Fruit fly (Drosophila melanogaster) whole organism, wandering third instar larva: ENCODE data around the gene U4-U6-60K.

ENCODE experiments used
- CG32264 ChIP-seq: fragments of 200-800 bp; sonication (Bioruptor generic); optimal IDR thresholded peaks from 2 replicates; lab custom pipeline; 2016; ENCODE audit warnings: missing biosample characterization, missing genetic modification characterization
- CG9705 ChIP-seq: fragments of 200-800 bp; sonication (Bioruptor generic); optimal IDR thresholded peaks from 2 replicates; lab custom pipeline; 2018; ENCODE audit warnings: missing biosample characterization, mild to moderate bottlenecking, missing genetic modification characterization
- CrebA ChIP-seq: fragments of 200-800 bp; sonication (Bioruptor generic); optimal IDR thresholded peaks from 2 replicates; lab custom pipeline; 2016; ENCODE audit warnings: missing biosample characterization, mild to moderate bottlenecking, missing genetic modification characterization, borderline replicate concordance
- Dfd ChIP-seq: fragments of >200 bp; optimal IDR thresholded peaks from 2 replicates; lab custom pipeline; 2017; ENCODE audit warnings: missing biosample characterization, missing genetic modification characterization
- Dif ChIP-seq: fragments of 200-275, 200-300 bp; sonication (Bioruptor generic); optimal IDR thresholded peaks from 2 replicates; lab custom pipeline; 2018; ENCODE audit warnings: missing biosample characterization, missing genetic modification characterization; ENCODE audit not compliant: partially characterized antibody
- GATAd ChIP-seq: sonication (Bioruptor generic); optimal IDR thresholded peaks from 2 replicates; lab custom pipeline; 2016; ENCODE audit warnings: missing biosample characterization, missing genetic modification characterization
- HLH106 ChIP-seq: fragments of 200-800 bp; optimal IDR thresholded peaks from 3 replicates; lab custom pipeline; 2019; ENCODE audit warnings: missing biosample characterization, mild to moderate bottlenecking, missing genetic modification characterization, moderate library complexity
- Hnf4 ChIP-seq: fragments of 200-800 bp; sonication (Bioruptor generic); optimal IDR thresholded peaks from 2 replicates; lab custom pipeline; 2016; ENCODE audit warnings: missing biosample characterization, mild to moderate bottlenecking, missing genetic modification characterization
- Hr78 ChIP-seq: fragments of >200 bp; optimal IDR thresholded peaks from 2 replicates; lab custom pipeline; 2017; ENCODE audit warnings: missing biosample characterization, missing genetic modification characterization
- Hr83 ChIP-seq: fragments of 200-300 bp; sonication (Bioruptor generic); optimal IDR thresholded peaks from 2 replicates; lab custom pipeline; 2016; ENCODE audit warnings: missing biosample characterization, mild to moderate bottlenecking, missing genetic modification characterization, moderate library complexity; ENCODE audit not compliant: poor library complexity, severe bottlenecking
- Jra ChIP-seq: sonication (Bioruptor generic); optimal IDR thresholded peaks from 2 replicates; lab custom pipeline; 2016; ENCODE audit warnings: missing biosample characterization, missing genetic modification characterization
- Mio ChIP-seq: sonication (Bioruptor generic); optimal IDR thresholded peaks from 2 replicates; lab custom pipeline; 2016; ENCODE audit warnings: missing biosample characterization, missing genetic modification characterization
- Myc ChIP-seq: fragments of >200 bp; optimal IDR thresholded peaks from 2 replicates; lab custom pipeline; 2017
- N ChIP-seq: fragments of >200 bp; optimal IDR thresholded peaks from 2 replicates; lab custom pipeline; 2018; ENCODE audit warnings: missing biosample characterization, missing external identifiers, missing genetic modification characterization
- OdsH ChIP-seq: fragments of 200-800 bp; sonication (Bioruptor generic); optimal IDR thresholded peaks from 2 replicates; lab custom pipeline; 2016; ENCODE audit warnings: missing biosample characterization, mild to moderate bottlenecking, missing genetic modification characterization
- Rel ChIP-seq, 2 experiments: fragments of 200-800 bp; sonication (Bioruptor generic) in 1 of 2; optimal IDR thresholded peaks; 2 replicates in 1 of 2; 3 replicates in 1 of 2; lab custom pipeline; 2016 to 2019; ENCODE audit warnings: mild to moderate bottlenecking in 2 of 2, missing biosample characterization in 2 of 2, missing genetic modification characterization in 2 of 2, moderate library complexity in 1 of 2
- Sp1 ChIP-seq: fragments of 200-800 bp; sonication (Bioruptor generic); optimal IDR thresholded peaks from 3 replicates; lab custom pipeline; 2019; ENCODE audit warnings: missing biosample characterization, mild to moderate bottlenecking, missing genetic modification characterization, moderate library complexity
- Vsx2 ChIP-seq: fragments of 200-300, 225-300 bp; sonication (Bioruptor generic); optimal IDR thresholded peaks from 2 replicates; lab custom pipeline; 2018; ENCODE audit warnings: missing biosample characterization, missing genetic modification characterization; ENCODE audit not compliant: partially characterized antibody
- br ChIP-seq: fragments of 200-800 bp; sonication (Bioruptor generic); optimal IDR thresholded peaks from 2 replicates; lab custom pipeline; 2016; ENCODE audit warnings: missing biosample characterization, missing genetic modification characterization
- brk ChIP-seq: fragments of 200-800 bp; sonication (Bioruptor generic); optimal IDR thresholded peaks from 2 replicates; lab custom pipeline; 2016; ENCODE audit warnings: missing biosample characterization, mild to moderate bottlenecking, missing genetic modification characterization
- dl ChIP-seq, 2 experiments: fragments of 175-275, 200-275 bp in 1 of 2; fragments of 200-275 bp in 1 of 2; sonication (Bioruptor generic); optimal IDR thresholded peaks; lab custom pipeline; 2018; ENCODE audit warnings: mild to moderate bottlenecking in 2 of 2, missing biosample characterization in 2 of 2, missing genetic modification characterization in 2 of 2, moderate library complexity in 2 of 2; ENCODE audit not compliant: partially characterized antibody in 2 of 2, insufficient read depth in 1 of 2
- dmrt93B ChIP-seq: fragments of 200-800 bp; sonication (Bioruptor generic); optimal IDR thresholded peaks from 2 replicates; lab custom pipeline; 2018; ENCODE audit warnings: missing biosample characterization, mild to moderate bottlenecking, missing genetic modification characterization
- dsf ChIP-seq: sonication (Bioruptor generic); optimal IDR thresholded peaks from 2 replicates; lab custom pipeline; 2016; ENCODE audit warnings: missing biosample characterization, missing genetic modification characterization, borderline replicate concordance
- ey ChIP-seq: fragments of 200-800 bp; sonication (Bioruptor generic); optimal IDR thresholded peaks from 2 replicates; lab custom pipeline; 2016; ENCODE audit warnings: missing biosample characterization, missing genetic modification characterization
- foxo ChIP-seq, 2 experiments: fragments of 200-800 bp; sonication (Bioruptor generic); optimal IDR thresholded peaks; 2 replicates in 1 of 2; 3 replicates in 1 of 2; lab custom pipeline; 2016 to 2017; ENCODE audit warnings: missing biosample characterization in 2 of 2, missing genetic modification characterization in 2 of 2
- fru ChIP-seq: fragments of 200-800 bp; sonication (Bioruptor generic); optimal IDR thresholded peaks from 3 replicates; lab custom pipeline; 2016; ENCODE audit warnings: missing biosample characterization, mild to moderate bottlenecking, missing genetic modification characterization
- h ChIP-seq: fragments of 200-800 bp; sonication (Bioruptor generic); optimal IDR thresholded peaks from 3 replicates; lab custom pipeline; 2016; ENCODE audit warnings: missing biosample characterization, mild to moderate bottlenecking, missing genetic modification characterization
- jim ChIP-seq: fragments of 175-275, 200-325 bp; sonication (Bioruptor generic); optimal IDR thresholded peaks from 2 replicates; lab custom pipeline; 2016; ENCODE audit warnings: missing biosample characterization, mild to moderate bottlenecking, missing genetic modification characterization
- lola ChIP-seq: fragments of >200 bp; optimal IDR thresholded peaks from 2 replicates; lab custom pipeline; 2017; ENCODE audit warnings: missing biosample characterization, missing genetic modification characterization
- psq ChIP-seq: fragments of 200-800 bp; sonication (Bioruptor generic); optimal IDR thresholded peaks from 3 replicates; lab custom pipeline; 2017; ENCODE audit warnings: missing biosample characterization, mild to moderate bottlenecking, missing genetic modification characterization, moderate library complexity
- rgr ChIP-seq: fragments of 200-800 bp; sonication (Bioruptor generic); optimal IDR thresholded peaks from 3 replicates; lab custom pipeline; 2016; ENCODE audit warnings: missing biosample characterization, mild to moderate bottlenecking, missing genetic modification characterization
- sage ChIP-seq: fragments of 200-800 bp; sonication (Bioruptor generic); optimal IDR thresholded peaks from 2 replicates; lab custom pipeline; 2016; ENCODE audit warnings: missing biosample characterization, mild to moderate bottlenecking, missing genetic modification characterization
- tai ChIP-seq: sonication (Bioruptor generic); optimal IDR thresholded peaks from 2 replicates; lab custom pipeline; 2016; ENCODE audit warnings: missing biosample characterization, missing genetic modification characterization
- usp ChIP-seq: fragments of >200 bp; optimal IDR thresholded peaks from 2 replicates; lab custom pipeline; 2017; ENCODE audit warnings: missing biosample characterization, missing genetic modification characterization
- woc ChIP-seq: sonication (Bioruptor generic); optimal IDR thresholded peaks from 2 replicates; lab custom pipeline; 2016; ENCODE audit warnings: missing biosample characterization, mild to moderate bottlenecking, missing genetic modification characterization

U4-U6-60K gene

DNA sequence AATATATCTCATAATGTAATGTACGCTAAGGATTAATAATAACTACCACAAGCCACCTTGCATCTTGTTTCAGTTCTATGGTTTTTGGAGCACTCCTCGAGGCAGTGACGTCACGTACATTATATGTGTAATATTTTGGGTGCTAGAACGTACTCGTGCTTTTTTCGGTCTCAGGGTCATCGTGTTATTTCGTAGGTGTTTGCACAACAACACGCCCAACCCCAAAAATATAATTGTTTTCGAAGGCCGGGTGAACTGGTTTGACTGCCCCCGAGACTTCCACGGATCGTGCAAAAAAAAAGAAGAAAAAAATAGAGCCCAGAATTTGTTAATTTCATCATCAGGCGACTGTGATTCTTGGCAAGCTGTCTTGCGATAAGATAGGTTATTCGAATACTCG lies 37.2 kb downstream of the U4-U6-60K start:
- TF ChIP-seq HLH106 (tag; lab: Kevin White, UChicago) (no peak), jim (GFP tag; lab: Kevin White, UChicago) (no peak), dmrt93B (GFP tag; lab: Kevin White, UChicago) (no peak), CG9705 (GFP tag; lab: Kevin White, UChicago) (no peak), Rel (GFP tag; optimal IDR thresholded peaks at IDR 0.05; lab: Kevin White, UChicago) (no peak), Rel (tag; optimal IDR thresholded peaks at IDR 0.05; lab: Kevin White, UChicago) (no peak), Mio (GFP tag; lab: Kevin White, UChicago) (no peak), ey (no peak), Hr78 (GFP tag; lab: Kevin White, UChicago) (no peak), h (GFP tag; lab: Kevin White, UChicago) (no peak), Vsx2 (GFP tag; lab: Kevin White, UChicago) (no peak), usp (no peak), tai (GFP tag; lab: Kevin White, UChicago) (no peak), GATAd (GFP tag; lab: Kevin White, UChicago) (no peak), Jra (no peak), lola (GFP tag; lab: Kevin White, UChicago) (no peak), CG32264 (GFP tag; lab: Kevin White, UChicago) (no peak), Sp1 (GFP tag; lab: Kevin White, UChicago) (no peak), brk (no peak), br (GFP tag; lab: Kevin White, UChicago) (no peak), OdsH (no peak)

- TF ChIP-seq ey (peak; percentile 4), foxo (GFP tag; optimal IDR thresholded peaks at IDR 0.05; lab: Kevin White, UChicago) (peak in 1 of 2 experiments; percentile 52), psq (GFP tag; lab: Kevin White, UChicago) (peak; percentile 29), Jra (peak; percentile 68), CG9705 (GFP tag; lab: Kevin White, UChicago) (no peak), Hr83 (GFP tag; lab: Kevin White, UChicago) (peak; percentile 13), Sp1 (GFP tag; lab: Kevin White, UChicago) (peak; percentile 19), sage (GFP tag; lab: Kevin White, UChicago) (peak; percentile 50), Myc (lab: Kevin White, UChicago) (peak; percentile 11), dsf (GFP tag; lab: Kevin White, UChicago) (peak; percentile 67), Hr78 (GFP tag; lab: Kevin White, UChicago) (no peak), Rel (GFP tag; optimal IDR thresholded peaks at IDR 0.05; lab: Kevin White, UChicago) (no peak), Rel (tag; optimal IDR thresholded peaks at IDR 0.05; lab: Kevin White, UChicago) (peak; percentile 7), h (GFP tag; lab: Kevin White, UChicago) (peak; percentile 62), tai (GFP tag; lab: Kevin White, UChicago) (peak; percentile 64), Vsx2 (GFP tag; lab: Kevin White, UChicago) (no peak), HLH106 (tag; lab: Kevin White, UChicago) (peak; percentile 40), brk (peak; percentile 72), woc (GFP tag; lab: Kevin White, UChicago) (no peak), CrebA (GFP tag; lab: Kevin White, UChicago) (no peak), N (GFP tag; lab: Kevin White, UChicago) (no peak), Mio (GFP tag; lab: Kevin White, UChicago) (no peak), fru (GFP tag; lab: Kevin White, UChicago) (peak; percentile 24), Dif (GFP tag; lab: Kevin White, UChicago) (no peak), OdsH (peak; percentile 30), Dfd (GFP tag; lab: Kevin White, UChicago) (no peak), CG32264 (GFP tag; lab: Kevin White, UChicago) (no peak), rgr (GFP tag; lab: Kevin White, UChicago) (peak; percentile 37), br (GFP tag; lab: Kevin White, UChicago) (peak; percentile 14), dl (GFP tag; optimal IDR thresholded peaks at IDR 0.05; lab: Kevin White, UChicago; ENCODE audit: insufficient read depth in 1 of 2, partially characterized antibody in 2 of 2) (no peak), Hnf4 (GFP tag; lab: Kevin White, UChicago) (peak; percentile 59)
These were observed 37.7 kb downstream of the U4-U6-60K start, which contains the start of gene CG34250 for dm6 chr3L:17475979-17476393. Gene CG34250, plus strand, starts transcription at chr3L:17476222.
